Worm (Caenorhabditis elegans): ENCODE data around the gene pdhk-2.

pdhk-2 gene

ce11 chrIII:8704765-8705164 is 36.4 kb downstream of the pdhk-2 start, which contains the start of gene B0303.16:
TSS of gene B0303.16 (plus strand) at chrIII:8705065.
- TF ChIP-seq unc-62 (GFP tag; optimal IDR thresholded peaks at IDR 0.05) = no peak

- TF ChIP-seq unc-62 (GFP tag; optimal IDR thresholded peaks at IDR 0.05) = no peak
Observed at ce11 chrIII:8700289-8700957, 40.8 kb downstream of the pdhk-2 start, which contains the start of the genes sdz-1 and vps-33.1. TSS of gene sdz-1 (minus strand) at chrIII:8700339. TSS of gene vps-33.1 (plus strand) at chrIII:8700927.

- TF ChIP-seq unc-62 (GFP tag; optimal IDR thresholded peaks at IDR 0.05) = no peak
Observed at ce11 chrIII:8697268-8697907, 43.8 kb downstream of the pdhk-2 start.

ce11 chrIII:8696680-8697079 is 44.5 kb downstream of the pdhk-2 start:
- no peak for TF ChIP-seq unc-62 (GFP tag; optimal IDR thresholded peaks at IDR 0.05)

ce11 chrIII:8693322-8693721 is 47.9 kb downstream of the pdhk-2 start, which contains the start of gene B0303.7:
TSS of gene B0303.7 (plus strand) at chrIII:8693622.
- no peak for TF ChIP-seq unc-62 (GFP tag; optimal IDR thresholded peaks at IDR 0.05)

- TF ChIP-seq unc-62 (GFP tag; optimal IDR thresholded peaks at IDR 0.05) = no peak
Observed at ce11 chrIII:8689655-8690054, 51.6 kb downstream of the pdhk-2 start, which contains the start of gene B0303.4. TSS of gene B0303.4 (plus strand) at chrIII:8689850.

ce11 chrIII:8689143-8689542 is 52.1 kb downstream of the pdhk-2 start:
- no peak for TF ChIP-seq unc-62 (GFP tag; optimal IDR thresholded peaks at IDR 0.05)

- no peak for TF ChIP-seq unc-62 (GFP tag; optimal IDR thresholded peaks at IDR 0.05)
Observed at ce11 chrIII:8688438-8688946, 52.7 kb downstream of the pdhk-2 start, which contains the start of gene hadb-1. TSS of gene hadb-1 (minus strand) at chrIII:8688488.

Data from whole organism, dauer.